Fruit fly (Drosophila melanogaster) whole organism, pupa: ENCODE results near the gene Atpalpha.

Experiments used
- CG10348 ChIP-seq: fragments of 200-800 bp; sonication (Bioruptor generic); IDR thresholded peaks from 2 replicates; pipeline ENCODE4 v1.3.6; 2022; ENCODE audit warnings: missing biosample characterization, missing genetic modification characterization
- CG12605 ChIP-seq: fragments of 200-800 bp; sonication (Bioruptor generic); IDR thresholded peaks from 2 replicates; pipeline ENCODE4 v1.3.6; 2022; ENCODE audit warnings: missing biosample characterization, missing genetic modification characterization
- CG15710 ChIP-seq: fragments of 200-800 bp; sonication (Bioruptor generic); optimal IDR thresholded peaks from 2 replicates; lab custom pipeline; 2018; ENCODE audit warnings: missing biosample characterization, mild to moderate bottlenecking, missing genetic modification characterization, moderate library complexity
- CG17806 ChIP-seq: fragments of 200-800 bp; sonication (Bioruptor generic); optimal IDR thresholded peaks from 2 replicates; lab custom pipeline; 2018; ENCODE audit warnings: missing biosample characterization, mild to moderate bottlenecking, missing genetic modification characterization, moderate library complexity
- CG34367 ChIP-seq: fragments of 200-800 bp; sonication (Bioruptor generic); optimal IDR thresholded peaks from 2 replicates; lab custom pipeline; 2018; ENCODE audit warnings: missing biosample characterization, mild to moderate bottlenecking, missing genetic modification characterization
- CG8159 ChIP-seq: fragments of 200-800 bp; sonication (Bioruptor generic); optimal IDR thresholded peaks from 3 replicates; lab custom pipeline; 2018; ENCODE audit warnings: missing biosample characterization, mild to moderate bottlenecking, missing genetic modification characterization, moderate library complexity
- CG8301 ChIP-seq: fragments of 200-800 bp; sonication (Bioruptor generic); optimal IDR thresholded peaks from 2 replicates; lab custom pipeline; 2018; ENCODE audit warnings: missing biosample characterization, mild to moderate bottlenecking, missing genetic modification characterization
- CG9948 ChIP-seq: fragments of 200-800 bp; sonication (Bioruptor generic); optimal IDR thresholded peaks from 2 replicates; lab custom pipeline; 2018; ENCODE audit warnings: missing biosample characterization, mild to moderate bottlenecking, missing genetic modification characterization, moderate library complexity
- D1 ChIP-seq: fragments of 200-800 bp; sonication (Bioruptor generic); optimal IDR thresholded peaks from 2 replicates; lab custom pipeline; 2018; ENCODE audit warnings: missing biosample characterization, mild to moderate bottlenecking, missing genetic modification characterization, moderate library complexity
- Snoo ChIP-seq: fragments of 200-800 bp; sonication (Bioruptor generic); optimal IDR thresholded peaks from 3 replicates; lab custom pipeline; 2017; ENCODE audit warnings: missing biosample characterization, mild to moderate bottlenecking, missing genetic modification characterization, inconsistent platforms
- gl ChIP-seq: fragments of 200-800 bp; sonication (Bioruptor generic); optimal IDR thresholded peaks from 2 replicates; lab custom pipeline; 2018; ENCODE audit warnings: missing biosample characterization, mild to moderate bottlenecking, missing genetic modification characterization

- TF ChIP-seq CG8301 (tag; lab: Kevin White, UChicago) (no peak), gl (tag; lab: Kevin White, UChicago) (no peak), CG15710 (tag; lab: Kevin White, UChicago) (no peak), CG8159 (tag; lab: Kevin White, UChicago) (no peak), D1 (tag; lab: Kevin White, UChicago) (no peak), CG17806 (tag; lab: Kevin White, UChicago) (no peak), CG12605 (GFP tag; lab: Robert Waterston, UW) (no peak), CG10348 (GFP tag; lab: Robert Waterston, UW) (no peak), CG9948 (tag; lab: Kevin White, UChicago) (no peak), Snoo (tag; lab: Kevin White, UChicago) (no peak), CG34367 (tag; lab: Kevin White, UChicago) (no peak)
Measured at dm6 chr3R:20962965-20963364, 14.5 kb downstream of the Atpalpha start.
